Fruit fly (Drosophila melanogaster) whole organism, embryonic: ENCODE measurements around the gene lgs.

Experiments used
- CG10959 ChIP-seq: fragments of 200-800 bp; sonication (Bioruptor generic); IDR thresholded peaks from 2 replicates; pipeline ENCODE4 v1.3.6; 2022; ENCODE audit warnings: missing biosample characterization, missing genetic modification characterization
- CG11093 ChIP-seq: fragments of 200-800 bp; sonication (Bioruptor generic); IDR thresholded peaks from 3 replicates; pipeline ENCODE4 v1.3.6; 2022; ENCODE audit warnings: missing biosample characterization, missing genetic modification characterization
- CG11398 ChIP-seq: fragments of 200-800 bp; sonication (Bioruptor generic); optimal IDR thresholded peaks from 2 replicates; lab custom pipeline; 2016; ENCODE audit warnings: missing biosample characterization, missing genetic modification characterization
- CG12769 ChIP-seq: fragments of 200-800 bp; sonication (Bioruptor generic); optimal IDR thresholded peaks from 2 replicates; lab custom pipeline; 2019; ENCODE audit warnings: missing biosample characterization, mild to moderate bottlenecking, missing genetic modification characterization, moderate library complexity
- CG13775 ChIP-seq: fragments of 200-800 bp; sonication (Bioruptor generic); optimal IDR thresholded peaks from 3 replicates; lab custom pipeline; 2017; ENCODE audit warnings: missing biosample characterization, mild to moderate bottlenecking, missing genetic modification characterization
- CG15011 ChIP-seq: fragments of 200-800 bp; sonication (Bioruptor generic); optimal IDR thresholded peaks from 3 replicates; lab custom pipeline; 2018; ENCODE audit warnings: missing biosample characterization, mild to moderate bottlenecking, missing genetic modification characterization
- CG2678 ChIP-seq: fragments of 200-800 bp; sonication (Bioruptor generic); optimal IDR thresholded peaks from 3 replicates; lab custom pipeline; 2019; ENCODE audit warnings: missing biosample characterization, mild to moderate bottlenecking, missing genetic modification characterization, moderate library complexity
- CG2875 ChIP-seq: fragments of 200-800 bp; sonication (Bioruptor generic); optimal IDR thresholded peaks from 2 replicates; lab custom pipeline; 2017; ENCODE audit warnings: missing biosample characterization, mild to moderate bottlenecking, missing genetic modification characterization, missing genetic modification reagents
- CG30403 ChIP-seq: fragments of 200-800 bp; sonication (Bioruptor generic); optimal IDR thresholded peaks from 3 replicates; lab custom pipeline; 2016; ENCODE audit warnings: missing biosample characterization, missing genetic modification characterization
- CG3163 ChIP-seq: fragments of 200-800 bp; sonication (Bioruptor generic); optimal IDR thresholded peaks from 3 replicates; lab custom pipeline; 2016; ENCODE audit warnings: missing biosample characterization, missing genetic modification characterization
- CG3838 ChIP-seq: fragments of 200-800 bp; sonication (Bioruptor generic); optimal IDR thresholded peaks from 3 replicates; lab custom pipeline; 2016; ENCODE audit warnings: missing biosample characterization, missing genetic modification characterization
- CG4328 ChIP-seq: fragments of 200-800 bp; sonication (Bioruptor generic); optimal IDR thresholded peaks from 3 replicates; lab custom pipeline; 2017; ENCODE audit warnings: missing biosample characterization, missing genetic modification reagents, missing genetic modification characterization
- CG7372 ChIP-seq: fragments of 200-800 bp; sonication (Bioruptor generic); IDR thresholded peaks from 2 replicates; pipeline ENCODE4 v1.3.6; 2022; ENCODE audit warnings: missing biosample characterization, missing genetic modification characterization
- CG7839 ChIP-seq: fragments of 200-800 bp; sonication (Bioruptor generic); optimal IDR thresholded peaks from 3 replicates; lab custom pipeline; 2018; ENCODE audit warnings: missing biosample characterization, mild to moderate bottlenecking, missing genetic modification characterization, moderate library complexity
- CG9727 ChIP-seq: fragments of 200-800 bp; sonication (Bioruptor generic); optimal IDR thresholded peaks from 3 replicates; lab custom pipeline; 2017; ENCODE audit warnings: missing biosample characterization, mild to moderate bottlenecking, missing genetic modification characterization
- CG9797 ChIP-seq: fragments of 200-800 bp; sonication (Bioruptor generic); optimal IDR thresholded peaks from 3 replicates; lab custom pipeline; 2018; ENCODE audit warnings: missing biosample characterization, mild to moderate bottlenecking, missing genetic modification characterization
- CG9876 ChIP-seq: fragments of 200-800 bp; sonication (Bioruptor generic); optimal IDR thresholded peaks from 2 replicates; lab custom pipeline; 2016; ENCODE audit warnings: missing biosample characterization, missing genetic modification characterization
- CTCF ChIP-seq: fragments of 200-800 bp; sonication (Bioruptor generic); optimal IDR thresholded peaks from 2 replicates; lab custom pipeline; 2017; ENCODE audit warnings: missing biosample characterization, mild to moderate bottlenecking, missing genetic modification characterization, moderate library complexity
- Dll ChIP-seq: fragments of 200-800 bp; sonication (Bioruptor generic); IDR thresholded peaks from 4 replicates; pipeline ENCODE4 v1.3.6; 2022; ENCODE audit warnings: missing biosample characterization, missing genetic modification characterization; ENCODE audit not compliant: partially characterized antibody
- HLH3B ChIP-seq: fragments of 200-800 bp; sonication (Bioruptor generic); IDR thresholded peaks from 2 replicates; pipeline ENCODE4 v1.3.6; 2022; ENCODE audit warnings: missing biosample characterization, missing genetic modification characterization
- HLH4C ChIP-seq: fragments of 200-800 bp; sonication (Bioruptor generic); IDR thresholded peaks from 3 replicates; pipeline ENCODE4 v1.3.6; 2022; ENCODE audit warnings: missing biosample characterization, missing genetic modification characterization; ENCODE audit not compliant: partially characterized antibody
- Hand ChIP-seq: fragments of 200-800 bp; sonication (Bioruptor generic); optimal IDR thresholded peaks from 2 replicates; lab custom pipeline; 2017; ENCODE audit warnings: mild to moderate bottlenecking, missing biosample characterization, missing genetic modification reagents, missing genetic modification characterization
- Poxn ChIP-seq: fragments of 200-800 bp; sonication (Bioruptor generic); IDR thresholded peaks from 2 replicates; pipeline ENCODE4 v1.3.6; 2022; ENCODE audit warnings: missing biosample characterization, missing genetic modification characterization
- Sry-β ChIP-seq: fragments of 200-800 bp; sonication (Bioruptor generic); optimal IDR thresholded peaks from 2 replicates; lab custom pipeline; 2018; ENCODE audit warnings: missing biosample characterization, mild to moderate bottlenecking, missing genetic modification characterization, moderate library complexity
- Xbp1 ChIP-seq: fragments of 200-800 bp; sonication (Bioruptor generic); optimal IDR thresholded peaks from 3 replicates; lab custom pipeline; 2016; ENCODE audit warnings: missing biosample characterization, mild to moderate bottlenecking, missing genetic modification characterization
- aop ChIP-seq: fragments of 200-800 bp; sonication (Bioruptor generic); IDR thresholded peaks from 2 replicates; pipeline ENCODE4 v1.3.6; 2022; ENCODE audit warnings: missing biosample characterization, missing genetic modification characterization
- ato ChIP-seq: fragments of 200-800 bp; sonication (Bioruptor generic); IDR thresholded peaks from 2 replicates; pipeline ENCODE4 v1.3.6; 2022; ENCODE audit warnings: missing biosample characterization, missing genetic modification characterization; ENCODE audit not compliant: partially characterized antibody
- chm ChIP-seq: fragments of 200-800 bp; sonication (Bioruptor generic); IDR thresholded peaks from 2 replicates; pipeline ENCODE4 v1.3.6; 2022; ENCODE audit warnings: missing biosample characterization, missing genetic modification characterization
- chn ChIP-seq: fragments of 200-800 bp; sonication (Bioruptor generic); optimal IDR thresholded peaks from 2 replicates; lab custom pipeline; 2016; ENCODE audit warnings: missing biosample characterization, missing genetic modification characterization
- ci ChIP-seq: fragments of 200-800 bp; sonication (Bioruptor generic); IDR thresholded peaks from 3 replicates; pipeline ENCODE4 v1.3.6; 2022; ENCODE audit warnings: missing biosample characterization, missing genetic modification characterization
- corto ChIP-seq: fragments of 200-800 bp; sonication (Bioruptor generic); optimal IDR thresholded peaks from 2 replicates; lab custom pipeline; 2016; ENCODE audit warnings: missing biosample characterization, mild to moderate bottlenecking, missing genetic modification characterization, moderate library complexity
- gcm ChIP-seq: fragments of 200-800 bp; sonication (Bioruptor generic); optimal IDR thresholded peaks from 2 replicates; lab custom pipeline; 2019; ENCODE audit warnings: missing biosample characterization, mild to moderate bottlenecking, missing genetic modification characterization, moderate library complexity
- gcm2 ChIP-seq: fragments of 200-800 bp; sonication (Bioruptor generic); optimal IDR thresholded peaks from 2 replicates; lab custom pipeline; 2016; ENCODE audit warnings: missing biosample characterization, missing genetic modification characterization
- grau ChIP-seq: fragments of 200-800 bp; optimal IDR thresholded peaks from 3 replicates; lab custom pipeline; 2019; ENCODE audit warnings: missing biosample characterization, mild to moderate bottlenecking, missing genetic modification characterization, moderate library complexity
- jing ChIP-seq: fragments of 200-800 bp; sonication (Bioruptor generic); optimal IDR thresholded peaks from 2 replicates; lab custom pipeline; 2018; ENCODE audit warnings: missing biosample characterization, mild to moderate bottlenecking, missing genetic modification characterization
- jumu ChIP-seq: fragments of 200-800 bp; sonication (Bioruptor generic); optimal IDR thresholded peaks from 3 replicates; lab custom pipeline; 2016; ENCODE audit warnings: missing biosample characterization, missing genetic modification characterization
- kay ChIP-seq: fragments of 200-800 bp; sonication (Bioruptor generic); optimal IDR thresholded peaks from 2 replicates; lab custom pipeline; 2016; ENCODE audit warnings: missing biosample characterization, missing genetic modification characterization
- ken ChIP-seq: fragments of 200-800 bp; sonication (Bioruptor generic); IDR thresholded peaks from 3 replicates; pipeline ENCODE4 v1.3.6; 2022; ENCODE audit warnings: missing biosample characterization, missing genetic modification characterization
- lab ChIP-seq: fragments of 200-800 bp; sonication (Bioruptor generic); optimal IDR thresholded peaks from 3 replicates; lab custom pipeline; 2017; ENCODE audit warnings: missing biosample characterization, missing genetic modification characterization, mild to moderate bottlenecking, moderate library complexity, missing genetic modification reagents
- lola ChIP-seq, 3 experiments: fragments of >200 bp in 2 of 3; fragments of 200-800 bp in 1 of 3; sonication (Bioruptor generic) in 1 of 3; optimal IDR thresholded peaks; 2 replicates each; lab custom pipeline; 2017 to 2019; ENCODE audit warnings: missing biosample characterization in 3 of 3, missing genetic modification characterization in 3 of 3, mild to moderate bottlenecking in 1 of 3, moderate library complexity in 1 of 3
- mirr ChIP-seq: fragments of 200-800 bp; sonication (Bioruptor generic); optimal IDR thresholded peaks from 3 replicates; lab custom pipeline; 2018; ENCODE audit warnings: missing biosample characterization, mild to moderate bottlenecking, missing genetic modification characterization
- nerfin-2 ChIP-seq: fragments of 200-800 bp; sonication (Bioruptor generic); IDR thresholded peaks from 2 replicates; pipeline ENCODE4 v1.3.6; 2022; ENCODE audit warnings: missing biosample characterization, missing genetic modification characterization; ENCODE audit not compliant: partially characterized antibody
- onecut ChIP-seq: fragments of 200-800 bp; sonication (Bioruptor generic); IDR thresholded peaks from 2 replicates; pipeline ENCODE4 v1.3.6; 2022; ENCODE audit warnings: missing biosample characterization, missing genetic modification characterization
- p53 ChIP-seq: fragments of 200-800 bp; sonication (Bioruptor generic); optimal IDR thresholded peaks from 2 replicates; lab custom pipeline; 2016; ENCODE audit warnings: missing biosample characterization, missing genetic modification characterization
- scrt ChIP-seq: fragments of 200-800 bp; sonication (Bioruptor generic); optimal IDR thresholded peaks from 2 replicates; lab custom pipeline; 2018; ENCODE audit warnings: missing biosample characterization, mild to moderate bottlenecking, missing genetic modification characterization, moderate library complexity
- sim ChIP-seq: fragments of 200-800 bp; sonication (Bioruptor generic); IDR thresholded peaks from 2 replicates; pipeline ENCODE4 v1.3.6; 2022; ENCODE audit warnings: missing biosample characterization, missing genetic modification characterization
- slbo ChIP-seq: fragments of 200-800 bp; sonication (Bioruptor generic); IDR thresholded peaks from 2 replicates; pipeline ENCODE4 v1.3.6; 2022; ENCODE audit warnings: missing biosample characterization, missing genetic modification characterization
- sr ChIP-seq: fragments of 200-800 bp; sonication (Bioruptor generic); IDR thresholded peaks from 3 replicates; pipeline ENCODE4 v1.3.6; 2022; ENCODE audit warnings: missing biosample characterization, missing genetic modification characterization
- trh ChIP-seq: fragments of 200-800 bp; sonication (Bioruptor generic); optimal IDR thresholded peaks from 2 replicates; lab custom pipeline; 2016; ENCODE audit warnings: missing biosample characterization, missing genetic modification characterization
- twi ChIP-seq: fragments of 200-800 bp; optimal IDR thresholded peaks from 2 replicates; lab custom pipeline; 2019; ENCODE audit warnings: missing biosample characterization, mild to moderate bottlenecking, missing genetic modification characterization, moderate library complexity
- unpg ChIP-seq: fragments of 200-800 bp; sonication (Bioruptor generic); optimal IDR thresholded peaks from 3 replicates; lab custom pipeline; 2018; ENCODE audit warnings: missing biosample characterization, mild to moderate bottlenecking, missing genetic modification characterization, moderate library complexity
- wek ChIP-seq: fragments of 200-800 bp; sonication (Bioruptor generic); optimal IDR thresholded peaks from 3 replicates; lab custom pipeline; 2018; ENCODE audit warnings: missing biosample characterization, mild to moderate bottlenecking, missing genetic modification characterization, moderate library complexity

lgs gene

DNA sequence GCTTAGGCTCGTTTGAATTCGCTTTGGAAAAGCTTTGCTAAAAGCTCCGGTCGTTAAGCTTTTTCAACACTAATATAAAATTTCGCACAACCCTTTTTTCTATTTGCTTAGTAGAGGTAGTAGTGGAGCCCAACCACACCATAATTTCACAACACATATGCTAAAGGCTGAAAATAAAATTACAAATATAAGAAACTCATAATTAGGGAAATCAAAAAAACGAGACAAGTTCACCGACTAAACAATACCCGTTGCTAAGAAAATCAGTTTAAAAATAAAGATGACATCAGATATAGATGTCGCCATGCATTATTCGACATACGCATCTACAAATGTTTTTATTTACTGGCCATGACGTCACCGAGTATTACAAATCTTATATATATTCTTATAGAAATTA is 27.4 kb downstream of the lgs start (continued):
- TF ChIP-seq HLH3B (GFP tag; lab: Robert Waterston, UW) (no peak), Dll (no peak), CG9876 (GFP tag; lab: Kevin White, UChicago) (no peak), chn (GFP tag; lab: Kevin White, UChicago) (no peak), CG15011 (GFP tag; lab: Kevin White, UChicago) (no peak), CTCF (peak; percentile 97), nerfin-2 (GFP tag; lab: Robert Waterston, UW) (no peak), kay (GFP tag; lab: Kevin White, UChicago) (peak; percentile 43), grau (tag; lab: Kevin White, UChicago) (no peak), sr (no peak), unpg (GFP tag; lab: Kevin White, UChicago) (no peak), aop (GFP tag; lab: Robert Waterston, UW) (no peak), slbo (GFP tag; lab: Robert Waterston, UW) (no peak), CG3838 (no peak), onecut (GFP tag; lab: Robert Waterston, UW) (no peak), CG12769 (tag; lab: Kevin White, UChicago) (no peak), chm (no peak), CG2678 (tag; lab: Kevin White, UChicago) (no peak), CG3163 (GFP tag; lab: Kevin White, UChicago) (no peak), jumu (no peak), jing (no peak), corto (GFP tag; lab: Kevin White, UChicago) (no peak), CG13775 (GFP tag; lab: Kevin White, UChicago) (no peak), lola (GFP tag; optimal IDR thresholded peaks at IDR 0.05; lab: Kevin White, UChicago) (no peak), twi (tag; lab: Kevin White, UChicago) (no peak), scrt (GFP tag; lab: Kevin White, UChicago) (no peak), CG4328 (GFP tag; lab: Kevin White, UChicago) (no peak), CG9727 (no peak), CG7372 (GFP tag; lab: Robert Waterston, UW) (no peak), wek (no peak), Xbp1 (GFP tag; lab: Kevin White, UChicago) (peak; percentile 7), Poxn (GFP tag; lab: Robert Waterston, UW) (no peak), ci (no peak), CG11398 (no peak), Hand (GFP tag; lab: Kevin White, UChicago) (no peak), ato (no peak), CG30403 (GFP tag; lab: Kevin White, UChicago) (no peak), CG7839 (tag; lab: Kevin White, UChicago) (no peak), p53 (GFP tag; lab: Kevin White, UChicago) (no peak), ken (GFP tag; lab: Robert Waterston, UW) (no peak), Sry-β (GFP tag; lab: Kevin White, UChicago) (no peak), trh (GFP tag; lab: Kevin White, UChicago) (no peak), CG11093 (GFP tag; lab: Robert Waterston, UW) (no peak), gcm2 (GFP tag; lab: Kevin White, UChicago) (no peak), CG9797 (no peak), gcm (GFP tag; lab: Kevin White, UChicago) (no peak), lab (no peak), mirr (GFP tag; lab: Kevin White, UChicago) (no peak), CG2875 (GFP tag; lab: Kevin White, UChicago) (no peak), CG10959 (no peak), HLH4C (GFP tag; lab: Robert Waterston, UW) (no peak), sim (GFP tag; lab: Robert Waterston, UW) (no peak)
